Fruit fly (Drosophila melanogaster) Kc167 (cell line): Measurements from ENCODE around the gene hid.

ENCODE experiments used
- Myc ChIP-seq: fragments of >200 bp; optimal IDR thresholded peaks from 2 replicates; lab custom pipeline; 2017; ENCODE audit warnings: missing external identifiers
- Sin3A ChIP-seq: fragments of >200 bp; optimal IDR thresholded peaks from 2 replicates; lab custom pipeline; 2018; ENCODE audit warnings: missing external identifiers
- h ChIP-seq: fragments of >200 bp; optimal IDR thresholded peaks from 3 replicates; lab custom pipeline; 2018; ENCODE audit warnings: missing external identifiers
- insv ChIP-seq: fragments of >200 bp; optimal IDR thresholded peaks from 3 replicates; lab custom pipeline; 2018; ENCODE audit warnings: missing external identifiers
- psq ChIP-seq: fragments of >200 bp; optimal IDR thresholded peaks from 2 replicates; lab custom pipeline; 2017; ENCODE audit warnings: missing external identifiers
- ttk ChIP-seq: sonication (Bioruptor generic); optimal IDR thresholded peaks from 2 replicates; lab custom pipeline; 2017; ENCODE audit warnings: missing external identifiers

Gene hid

dm6 chr3L:18144620-18145019 lies 40.8 kb downstream of the hid start:
- TF ChIP-seq Sin3A (lab: Kevin White, UChicago) (no peak), Myc (no peak), ttk (lab: Kevin White, UChicago) (no peak), psq (lab: Kevin White, UChicago) (no peak), h (lab: Kevin White, UChicago) (no peak), insv (lab: Kevin White, UChicago) (no peak)

dm6 chr3L:18142969-18143368 lies 42.5 kb downstream of the hid start:
- TF ChIP-seq Myc (no peak), Sin3A (lab: Kevin White, UChicago) (no peak), ttk (lab: Kevin White, UChicago) (no peak), psq (lab: Kevin White, UChicago) (no peak), insv (lab: Kevin White, UChicago) (no peak), h (lab: Kevin White, UChicago) (no peak)

- TF ChIP-seq ttk (lab: Kevin White, UChicago), result no peak
- TF ChIP-seq insv (lab: Kevin White, UChicago), result no peak
- no peak for TF ChIP-seq Sin3A (lab: Kevin White, UChicago)
- TF ChIP-seq psq (lab: Kevin White, UChicago), result no peak
- no peak for TF ChIP-seq Myc
- TF ChIP-seq h (lab: Kevin White, UChicago), result no peak
Observed at dm6 chr3L:18139184-18139629, 46.2 kb downstream of the hid start, which contains the start of gene geko. Gene geko, plus strand, starts transcription at chr3L:18139402.

dm6 chr3L:18138280-18138679 lies 47.2 kb downstream of the hid start:
- TF ChIP-seq Myc, result no peak
- TF ChIP-seq ttk (lab: Kevin White, UChicago), result no peak
- no peak for TF ChIP-seq psq (lab: Kevin White, UChicago)
- TF ChIP-seq h (lab: Kevin White, UChicago), result no peak
- TF ChIP-seq Sin3A (lab: Kevin White, UChicago), result no peak
- no peak for TF ChIP-seq insv (lab: Kevin White, UChicago)

- no peak for TF ChIP-seq Sin3A (lab: Kevin White, UChicago)
- no peak for TF ChIP-seq insv (lab: Kevin White, UChicago)
- no peak for TF ChIP-seq ttk (lab: Kevin White, UChicago)
- no peak for TF ChIP-seq psq (lab: Kevin White, UChicago)
- no peak for TF ChIP-seq Myc
- TF ChIP-seq h (lab: Kevin White, UChicago), result no peak
Observed at dm6 chr3L:18137197-18137596, 48.2 kb downstream of the hid start.

dm6 chr3L:18132589-18132988 lies 52.9 kb downstream of the hid start, which contains the start of gene Cyp312a1:
Gene Cyp312a1, minus strand, starts transcription at chr3L:18132689.
- TF ChIP-seq insv (lab: Kevin White, UChicago) (no peak), Sin3A (lab: Kevin White, UChicago) (no peak), psq (lab: Kevin White, UChicago) (no peak), ttk (lab: Kevin White, UChicago) (no peak), Myc (no peak), h (lab: Kevin White, UChicago) (no peak)

- no peak for TF ChIP-seq ttk (lab: Kevin White, UChicago)
- TF ChIP-seq h (lab: Kevin White, UChicago), result no peak
- no peak for TF ChIP-seq Myc
- no peak for TF ChIP-seq Sin3A (lab: Kevin White, UChicago)
- no peak for TF ChIP-seq insv (lab: Kevin White, UChicago)
- no peak for TF ChIP-seq psq (lab: Kevin White, UChicago)
Observed at dm6 chr3L:18124138-18124537, 61.3 kb downstream of the hid start.

- TF ChIP-seq h (lab: Kevin White, UChicago), result no peak
- TF ChIP-seq psq (lab: Kevin White, UChicago), result no peak
- TF ChIP-seq Myc, result no peak
- no peak for TF ChIP-seq Sin3A (lab: Kevin White, UChicago)
- TF ChIP-seq insv (lab: Kevin White, UChicago), result no peak
- no peak for TF ChIP-seq ttk (lab: Kevin White, UChicago)
Observed at dm6 chr3L:18121889-18122288, 63.6 kb downstream of the hid start, which contains the start of gene CG42853. Gene CG42853, minus strand, starts transcription at chr3L:18121989.
